Worm (Caenorhabditis elegans) whole organism, young adult: ENCODE results near the gene T26C5.3.

Source experiments
- Y95B8A.8 ChIP-seq: fragments of 200-800 bp; sonication (Bioruptor generic); IDR thresholded peaks from 2 replicates; pipeline ENCODE4 v1.3.6; 2022; ENCODE audit warnings: missing genetic modification reagents, missing genetic modification characterization, missing compliant biosample characterization
- nhr-120 ChIP-seq: fragments of 200-800 bp; sonication (Bioruptor generic); IDR thresholded peaks from 2 replicates; pipeline ENCODE4 v1.3.6; 2022; ENCODE audit warnings: missing genetic modification characterization, missing compliant biosample characterization

- TF ChIP-seq Y95B8A.8 (GFP tag; lab: Robert Waterston, UW) = no peak
- TF ChIP-seq nhr-120 (GFP tag; lab: Robert Waterston, UW) = no peak
Measured at ce11 chrII:9237719-9238118, 1.3 kb downstream of the T26C5.3 start.
